Worm (Caenorhabditis elegans) whole organism, early embryonic: ENCODE results near the gene C30G4.2.

Experiments
- B0310.2 ChIP-seq: sonication (generic microtip); optimal IDR thresholded peaks from 2 replicates; lab custom pipeline; 2016; ENCODE audit warnings: mild to moderate bottlenecking, missing genetic modification characterization, missing compliant biosample characterization
- F13C5.2 ChIP-seq: sonication (generic microtip); optimal IDR thresholded peaks from 2 replicates; lab custom pipeline; 2017; ENCODE audit warnings: mild to moderate bottlenecking, missing genetic modification characterization, inconsistent platforms, missing compliant biosample characterization
- aly-1 ChIP-seq: sonication (generic microtip); optimal IDR thresholded peaks from 2 replicates; lab custom pipeline; 2016; ENCODE audit warnings: missing genetic modification characterization, missing compliant biosample characterization
- ama-1 ChIP-seq: fragments of 150-350 bp; optimal IDR thresholded peaks from 2 replicates; lab custom pipeline; 2014
- ceh-13 ChIP-seq: fragments of 200-800 bp; sonication (Bioruptor generic); optimal IDR thresholded peaks from 2 replicates; lab custom pipeline; 2018; ENCODE audit warnings: mild to moderate bottlenecking, missing genetic modification characterization, missing compliant biosample characterization
- ets-7 ChIP-seq: sonication (generic microtip); optimal IDR thresholded peaks from 2 replicates; lab custom pipeline; 2016; ENCODE audit warnings: missing genotype, missing genetic modification characterization, missing compliant biosample characterization
- hmbx-1 ChIP-seq: sonication (generic microtip); optimal IDR thresholded peaks from 2 replicates; lab custom pipeline; 2016; ENCODE audit warnings: mild to moderate bottlenecking, missing genetic modification characterization, missing compliant biosample characterization
- pes-1 ChIP-seq: fragments of 200-800 bp; sonication (Bioruptor generic); IDR thresholded peaks from 2 replicates; pipeline ENCODE4 v1.3.6; 2022; ENCODE audit warnings: missing genetic modification reagents, missing genetic modification characterization, missing compliant biosample characterization
- scrt-1 ChIP-seq: fragments of 200-800 bp; sonication (Bioruptor generic); IDR thresholded peaks from 2 replicates; pipeline ENCODE4 v1.3.6; 2022; ENCODE audit warnings: missing genetic modification characterization, missing compliant biosample characterization
- sea-1 ChIP-seq: fragments of 200-800 bp; sonication (Bioruptor generic); conservative IDR thresholded peaks from 2 replicates; pipeline ENCODE4 v1.3.6; 2022; ENCODE audit warnings: missing genetic modification characterization, missing compliant biosample characterization
- tbx-37 ChIP-seq: fragments of 200-800 bp; sonication (Bioruptor generic); conservative IDR thresholded peaks from 2 replicates; pipeline ENCODE4 v1.3.6; 2022; ENCODE audit warnings: missing genetic modification reagents, missing genetic modification characterization, missing compliant biosample characterization
- tra-4 ChIP-seq: sonication (generic microtip); optimal IDR thresholded peaks from 2 replicates; lab custom pipeline; 2017; ENCODE audit warnings: missing genetic modification characterization, missing compliant biosample characterization

DNA sequence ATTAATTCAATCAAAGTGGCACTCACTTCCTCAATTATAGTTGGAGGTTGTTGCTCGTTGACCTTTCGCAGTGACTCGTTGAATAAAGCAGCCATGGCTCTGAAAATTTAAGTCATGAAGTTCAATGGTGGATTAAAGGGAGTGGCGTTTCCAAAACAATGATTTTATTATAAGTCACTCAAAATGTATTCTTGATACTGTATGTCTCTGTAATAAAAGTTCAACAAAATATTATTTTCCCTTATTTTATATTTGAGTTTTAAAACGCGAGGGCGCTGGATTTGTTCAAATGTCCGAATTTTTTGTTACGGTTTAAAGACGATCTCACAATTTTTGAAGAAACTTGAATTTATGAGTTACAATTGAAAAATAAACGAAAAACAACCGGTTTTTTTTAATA is 26.7 kb upstream of the C30G4.2 start, which contains the start of gene C30G4.4:
- TF ChIP-seq scrt-1 = no peak
- TF ChIP-seq ama-1 (lab: Kevin White, UChicago) = no peak
- no peak for TF ChIP-seq F13C5.2 (tag; lab: Kevin White, UChicago)
- no peak for TF ChIP-seq ets-7 (tag; lab: Kevin White, UChicago)
- TF ChIP-seq tbx-37 (GFP tag; lab: Robert Waterston, UW) = no peak
- no peak for TF ChIP-seq aly-1 (tag; lab: Kevin White, UChicago)
- TF ChIP-seq B0310.2 (tag; lab: Kevin White, UChicago) = no peak
- no peak for TF ChIP-seq sea-1 (GFP tag; lab: Robert Waterston, UW)
- no peak for TF ChIP-seq ceh-13 (GFP tag; lab: Kevin White, UChicago)
- no peak for TF ChIP-seq hmbx-1 (tag; lab: Kevin White, UChicago)
- no peak for TF ChIP-seq tra-4 (tag; lab: Kevin White, UChicago)
- no peak for TF ChIP-seq pes-1 (GFP tag; lab: Robert Waterston, UW)
